Fruit fly (Drosophila melanogaster): ENCODE results near the gene AP-2mu.

DNA sequence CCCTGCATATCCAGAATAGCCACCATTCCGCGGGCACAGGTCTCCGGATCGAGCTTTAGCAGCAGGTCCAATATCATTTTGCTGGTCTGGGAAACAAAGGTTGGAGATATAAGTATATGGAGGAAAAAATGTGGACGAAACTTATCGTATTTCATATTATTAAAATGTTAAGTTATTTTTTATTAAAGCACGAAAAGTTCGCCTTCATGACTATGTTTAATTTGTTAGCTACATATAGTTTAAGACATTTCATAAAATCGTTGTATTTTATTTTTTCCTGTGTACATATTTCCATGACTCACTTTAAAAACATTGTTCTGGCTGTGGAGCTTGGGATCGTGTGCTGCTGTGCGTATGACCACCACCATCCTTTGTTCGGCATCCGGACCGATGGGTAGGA, 38.3 kb upstream of the AP-2mu start:
- TF ChIP-seq psq (optimal IDR thresholded peaks at IDR 0.05) (no peak), insv (optimal IDR thresholded peaks at IDR 0.05) (no peak), Sin3A (optimal IDR thresholded peaks at IDR 0.05) (no peak)
